Worm (Caenorhabditis elegans) whole organism, L1 larva: ENCODE results near the gene B0001.4.
A peak's percentile ranks its signal among the peaks of the same experiment; 100 is the strongest.

Experiments used
- C16A3.4 ChIP-seq: fragments of 150-350 bp; optimal IDR thresholded peaks from 2 replicates; lab custom pipeline; 2014; ENCODE audit warnings: missing biosample characterization, missing genetic modification characterization
- C34B4.2 ChIP-seq: sonication (generic microtip); optimal IDR thresholded peaks from 2 replicates; lab custom pipeline; 2017; ENCODE audit warnings: mild to moderate bottlenecking, missing genetic modification characterization, missing compliant biosample characterization
- ceh-63 ChIP-seq: fragments of 200-800 bp; sonication (Bioruptor generic); optimal IDR thresholded peaks from 2 replicates; lab custom pipeline; 2018; ENCODE audit warnings: mild to moderate bottlenecking, missing genetic modification characterization, missing compliant biosample characterization
- ceh-82 ChIP-seq, 3 experiments: fragments of 150-350 bp in 1 of 3; sonication (generic microtip) in 2 of 3; optimal IDR thresholded peaks; 2 replicates each; lab custom pipeline; 2014 to 2017; ENCODE audit warnings: missing biosample characterization in 3 of 3, missing genetic modification characterization in 3 of 3
- ceh-88 ChIP-seq: fragments of 200-800 bp; sonication (Bioruptor generic); IDR thresholded peaks from 2 replicates; pipeline ENCODE4 v1.3.6; 2022; ENCODE audit warnings: missing genetic modification characterization, missing compliant biosample characterization
- ceh-90 ChIP-seq: sonication (generic microtip); optimal IDR thresholded peaks from 2 replicates; lab custom pipeline; 2016; ENCODE audit warnings: missing genetic modification characterization, missing compliant biosample characterization
- dpl-1 ChIP-seq, 3 experiments: fragments of 150-350 bp in 2 of 3; sonication (generic microtip) in 1 of 3; optimal IDR thresholded peaks; 2 replicates each; lab custom pipeline; 2014 to 2017; ENCODE audit warnings: missing biosample characterization in 3 of 3, missing genetic modification characterization in 3 of 3, missing genetic modification reagents in 3 of 3
- dsc-1 ChIP-seq: sonication (generic microtip); optimal IDR thresholded peaks from 2 replicates; lab custom pipeline; 2016; ENCODE audit warnings: mild to moderate bottlenecking, missing genetic modification characterization, missing compliant biosample characterization
- efl-1 ChIP-seq, 4 experiments: fragments of 150-350 bp; optimal IDR thresholded peaks in 3 of 4; peaks in 1 of 4; 1 replicate in 1 of 4; 2 replicates in 3 of 4; lab custom pipeline; 2014; ENCODE audit warnings: missing biosample characterization in 2 of 4, missing genetic modification characterization in 2 of 4, missing genetic modification reagents in 2 of 4
- egl-27 ChIP-seq, 2 experiments: fragments of 150-350 bp in 1 of 2; sonication (generic microtip); optimal IDR thresholded peaks; 3 replicates each; lab custom pipeline; 2017 to 2018; ENCODE audit warnings: missing biosample characterization in 2 of 2, missing genetic modification characterization in 2 of 2, missing genetic modification reagents in 2 of 2
- fkh-10 ChIP-seq: sonication (generic microtip); optimal IDR thresholded peaks from 2 replicates; lab custom pipeline; 2017; ENCODE audit warnings: missing biosample characterization, missing genetic modification reagents, missing genetic modification characterization
- fkh-4 ChIP-seq: sonication (generic microtip); optimal IDR thresholded peaks from 2 replicates; lab custom pipeline; 2016; ENCODE audit warnings: missing compliant biosample characterization, missing genetic modification characterization, borderline replicate concordance
- fkh-8 ChIP-seq: sonication (generic microtip); optimal IDR thresholded peaks from 2 replicates; lab custom pipeline; 2016; ENCODE audit warnings: mild to moderate bottlenecking, missing genetic modification characterization, missing compliant biosample characterization
- fos-1 ChIP-seq: fragments of 150-350 bp; optimal IDR thresholded peaks from 2 replicates; lab custom pipeline; 2014; ENCODE audit warnings: missing biosample characterization, missing genetic modification characterization
- grh-1 ChIP-seq: fragments of 200-800 bp; sonication (Bioruptor generic); IDR thresholded peaks from 2 replicates; pipeline ENCODE4 v1.3.6; 2022; ENCODE audit warnings: missing genetic modification reagents, missing genetic modification characterization, missing compliant biosample characterization
- hlh-17 ChIP-seq: fragments of 200-800 bp; sonication (Bioruptor generic); optimal IDR thresholded peaks from 2 replicates; lab custom pipeline; 2018; ENCODE audit warnings: missing genetic modification characterization, mild to moderate bottlenecking, missing compliant biosample characterization, moderate library complexity, borderline replicate concordance
- hlh-4 ChIP-seq: sonication (generic microtip); optimal IDR thresholded peaks from 2 replicates; lab custom pipeline; 2016; ENCODE audit warnings: mild to moderate bottlenecking, missing genetic modification characterization, missing compliant biosample characterization
- irx-1 ChIP-seq: sonication (generic microtip); optimal IDR thresholded peaks from 2 replicates; lab custom pipeline; 2016; ENCODE audit warnings: missing genetic modification characterization, missing compliant biosample characterization
- isw-1 ChIP-seq: fragments of 200-800 bp; sonication (Bioruptor generic); IDR thresholded peaks from 2 replicates; pipeline ENCODE4 v1.3.6; 2022; ENCODE audit warnings: missing genetic modification characterization, missing compliant biosample characterization
- lin-13 ChIP-seq: fragments of 150-350 bp; optimal IDR thresholded peaks from 2 replicates; lab custom pipeline; 2014; ENCODE audit warnings: missing biosample characterization, missing genetic modification reagents, missing genetic modification characterization
- lir-3 ChIP-seq: sonication (generic microtip); optimal IDR thresholded peaks from 2 replicates; lab custom pipeline; 2016; ENCODE audit warnings: mild to moderate bottlenecking, missing genetic modification characterization, moderate library complexity, missing compliant biosample characterization; ENCODE audit not compliant: poor library complexity
- lsy-2 ChIP-seq, 2 experiments: fragments of 150-350 bp; optimal IDR thresholded peaks; 2 replicates each; lab custom pipeline; 2014; ENCODE audit warnings: missing biosample characterization in 2 of 2, missing genetic modification characterization in 2 of 2
- mef-2 ChIP-seq: fragments of 150-350 bp; optimal IDR thresholded peaks from 2 replicates; lab custom pipeline; 2014; ENCODE audit warnings: missing biosample characterization, missing genetic modification characterization
- mep-1 ChIP-seq: fragments of 150-350 bp; optimal IDR thresholded peaks from 2 replicates; lab custom pipeline; 2014; ENCODE audit warnings: missing biosample characterization, missing genetic modification characterization
- nhr-11 ChIP-seq: fragments of 150-350 bp; optimal IDR thresholded peaks from 2 replicates; lab custom pipeline; 2014; ENCODE audit warnings: missing biosample characterization, missing genetic modification characterization
- nhr-19 ChIP-seq: fragments of 200-800 bp; sonication (Bioruptor generic); conservative IDR thresholded peaks from 2 replicates; pipeline ENCODE4 v1.3.6; 2022; ENCODE audit warnings: missing genetic modification characterization, missing compliant biosample characterization
- nhr-20 ChIP-seq: sonication (generic microtip); optimal IDR thresholded peaks from 2 replicates; lab custom pipeline; 2016; ENCODE audit warnings: mild to moderate bottlenecking, missing genetic modification characterization, missing compliant biosample characterization
- nhr-28 ChIP-seq: fragments of 150-350 bp; optimal IDR thresholded peaks from 2 replicates; lab custom pipeline; 2014; ENCODE audit warnings: missing biosample characterization, missing genetic modification characterization
- nhr-71 ChIP-seq: sonication (generic microtip); optimal IDR thresholded peaks from 2 replicates; lab custom pipeline; 2016; ENCODE audit warnings: mild to moderate bottlenecking, missing genetic modification characterization, moderate library complexity, missing compliant biosample characterization
- nhr-76 ChIP-seq: sonication (generic microtip); optimal IDR thresholded peaks from 2 replicates; lab custom pipeline; 2017; ENCODE audit warnings: missing biosample characterization, missing genetic modification characterization
- nhr-84 ChIP-seq: sonication (generic microtip); optimal IDR thresholded peaks from 2 replicates; lab custom pipeline; 2017; ENCODE audit warnings: missing biosample characterization, missing genetic modification characterization
- pag-3 ChIP-seq: sonication (generic microtip); optimal IDR thresholded peaks from 2 replicates; lab custom pipeline; 2017; ENCODE audit warnings: missing genetic modification characterization, mild to moderate bottlenecking, missing compliant biosample characterization, antibody characterized with exemption, borderline replicate concordance; ENCODE audit not compliant: insufficient read depth
- pax-3 ChIP-seq: fragments of 200-800 bp; sonication (Bioruptor generic); optimal IDR thresholded peaks from 2 replicates; lab custom pipeline; 2018; ENCODE audit warnings: mild to moderate bottlenecking, missing genetic modification characterization, moderate library complexity, missing compliant biosample characterization
- pqm-1 ChIP-seq: sonication (generic microtip); optimal IDR thresholded peaks from 3 replicates; lab custom pipeline; 2017; ENCODE audit warnings: missing biosample characterization, missing genetic modification characterization
- rnt-1 ChIP-seq: sonication (generic microtip); optimal IDR thresholded peaks from 2 replicates; lab custom pipeline; 2016; ENCODE audit warnings: mild to moderate bottlenecking, missing genetic modification characterization, moderate library complexity, missing compliant biosample characterization
- snu-23 ChIP-seq: sonication (generic microtip); optimal IDR thresholded peaks from 2 replicates; lab custom pipeline; 2016; ENCODE audit warnings: missing genetic modification characterization, missing compliant biosample characterization
- sox-4 ChIP-seq: sonication (generic microtip); optimal IDR thresholded peaks from 2 replicates; lab custom pipeline; 2016; ENCODE audit warnings: missing genetic modification characterization, missing compliant biosample characterization
- swsn-7 ChIP-seq: sonication (generic microtip); optimal IDR thresholded peaks from 2 replicates; lab custom pipeline; 2016; ENCODE audit warnings: missing genetic modification characterization, missing compliant biosample characterization
- tbx-2 ChIP-seq: sonication (generic microtip); optimal IDR thresholded peaks from 2 replicates; lab custom pipeline; 2016; ENCODE audit warnings: missing genetic modification characterization, missing compliant biosample characterization
- unc-130 ChIP-seq: fragments of 150-350 bp; optimal IDR thresholded peaks from 2 replicates; lab custom pipeline; 2017; ENCODE audit warnings: missing biosample characterization, missing genetic modification characterization, inconsistent platforms
- unc-62 ChIP-seq: fragments of 150-350 bp; optimal IDR thresholded peaks from 2 replicates; lab custom pipeline; 2014; ENCODE audit warnings: missing biosample characterization, missing genetic modification reagents, missing genetic modification characterization
- unc-86 ChIP-seq: sonication (generic microtip); optimal IDR thresholded peaks from 2 replicates; lab custom pipeline; 2016; ENCODE audit warnings: missing genetic modification characterization, missing compliant biosample characterization
- unc-98 ChIP-seq: fragments of 200-800 bp; sonication (Bioruptor generic); IDR thresholded peaks from 2 replicates; pipeline ENCODE4 v1.3.6; 2022; ENCODE audit warnings: missing genetic modification characterization, missing compliant biosample characterization
- xbp-1 ChIP-seq: sonication (generic microtip); optimal IDR thresholded peaks from 2 replicates; lab custom pipeline; 2016; ENCODE audit warnings: missing genetic modification characterization, missing compliant biosample characterization
- ztf-11 ChIP-seq, 2 experiments: sonication (generic microtip); optimal IDR thresholded peaks; 2 replicates each; lab custom pipeline; 2016 to 2017; ENCODE audit warnings: missing genetic modification characterization in 2 of 2, missing biosample characterization in 1 of 2, missing compliant biosample characterization in 1 of 2
- ztf-4 ChIP-seq: fragments of 150-350 bp; optimal IDR thresholded peaks from 2 replicates; lab custom pipeline; 2014; ENCODE audit warnings: missing biosample characterization, missing genetic modification characterization

Gene B0001.4

ce11 chrIV:12096479-12096878, 41.5 kb downstream of the B0001.4 start, which contains the start of gene mon-2:
mon-2 (plus strand) TSS chrIV:12096779.
- TF ChIP-seq ztf-4, result no peak
- TF ChIP-seq fkh-4 (tag; lab: Kevin White, UChicago), result no peak
- TF ChIP-seq swsn-7 (tag; lab: Kevin White, UChicago), result no peak
- no peak for TF ChIP-seq xbp-1 (tag; lab: Kevin White, UChicago)
- TF ChIP-seq fkh-8 (tag; lab: Kevin White, UChicago), result no peak
- TF ChIP-seq pax-3 (tag; lab: Kevin White, UChicago), result no peak
- no peak for TF ChIP-seq lin-13 (GFP tag; lab: Kevin White, UChicago)
- no peak for TF ChIP-seq ceh-82 (tag; optimal IDR thresholded peaks at IDR 0.05; lab: Kevin White, UChicago)
- no peak for TF ChIP-seq unc-98 (GFP tag; lab: Robert Waterston, UW)
- no peak for TF ChIP-seq isw-1 (GFP tag; lab: Robert Waterston, UW)
- TF ChIP-seq ceh-90 (tag; lab: Kevin White, UChicago), result no peak
- no peak for TF ChIP-seq sox-4 (tag; lab: Kevin White, UChicago)
- no peak for TF ChIP-seq hlh-4 (tag; lab: Kevin White, UChicago)
- no peak for TF ChIP-seq fos-1
- no peak for TF ChIP-seq lir-3 (tag; lab: Kevin White, UChicago)
- no peak for TF ChIP-seq unc-130
- no peak for TF ChIP-seq rnt-1
- TF ChIP-seq, all 84 proteins: peak for 0

ce11 chrIV:12093819-12094218, 44.2 kb downstream of the B0001.4 start, which contains the start of gene F11A10.5:
F11A10.5 (plus strand) TSS chrIV:12094119.
- no peak for TF ChIP-seq egl-27 (tag; optimal IDR thresholded peaks at IDR 0.05; lab: Kevin White, UChicago)
- no peak for TF ChIP-seq fkh-8 (tag; lab: Kevin White, UChicago)
- no peak for TF ChIP-seq grh-1 (GFP tag; lab: Robert Waterston, UW)
- no peak for TF ChIP-seq unc-86 (tag; lab: Kevin White, UChicago)
- TF ChIP-seq unc-62 (GFP tag; lab: Kevin White, UChicago), result no peak
- TF ChIP-seq pax-3 (tag; lab: Kevin White, UChicago), result no peak
- TF ChIP-seq unc-98 (GFP tag; lab: Robert Waterston, UW), result no peak
- no peak for TF ChIP-seq nhr-20 (tag; lab: Kevin White, UChicago)
- peak in 1 of 3 experiments; percentile 14 for TF ChIP-seq dpl-1 (GFP tag; optimal IDR thresholded peaks at IDR 0.05; lab: Kevin White, UChicago)
- no peak for TF ChIP-seq nhr-11
- no peak for TF ChIP-seq hlh-17 (GFP tag; lab: Kevin White, UChicago)
- TF ChIP-seq mep-1 (tag; lab: Kevin White, UChicago), result no peak
- peak in 1 of 2 experiments; percentile 2 for TF ChIP-seq efl-1 (optimal IDR thresholded peaks at IDR 0.05; lab: Kevin White, UChicago)
- no peak for TF ChIP-seq efl-1 (GFP tag; optimal IDR thresholded peaks at IDR 0.05 in 1 of 2; lab: Kevin White, UChicago)
- TF ChIP-seq nhr-19 (GFP tag; lab: Robert Waterston, UW), result no peak

ce11 chrIV:12093384-12093783, 44.6 kb downstream of the B0001.4 start, which contains the start of gene cpsf-4:
cpsf-4 (minus strand) TSS chrIV:12093445.
- TF ChIP-seq C34B4.2 (tag; lab: Kevin White, UChicago) (no peak), nhr-84 (tag; lab: Kevin White, UChicago) (no peak), dsc-1 (tag; lab: Kevin White, UChicago) (no peak), efl-1 (optimal IDR thresholded peaks at IDR 0.05; lab: Kevin White, UChicago) (peak in 1 of 2 experiments; percentile 6), efl-1 (GFP tag; optimal IDR thresholded peaks at IDR 0.05 in 1 of 2; lab: Kevin White, UChicago) (no peak), lsy-2 (tag; optimal IDR thresholded peaks at IDR 0.05; lab: Kevin White, UChicago) (peak; percentile 21 to 77)

ce11 chrIV:12092113-12092512, 45.9 kb downstream of the B0001.4 start, which contains the start of gene mig-32:
mig-32 (minus strand) TSS chrIV:12092213.
- TF ChIP-seq ceh-63 (no peak), nhr-76 (tag; lab: Kevin White, UChicago) (no peak), ceh-82 (tag; optimal IDR thresholded peaks at IDR 0.05; lab: Kevin White, UChicago) (no peak), ceh-88 (GFP tag; lab: Robert Waterston, UW) (no peak), snu-23 (GFP tag; lab: Kevin White, UChicago) (no peak), pag-3 (tag; lab: Kevin White, UChicago) (no peak), unc-62 (GFP tag; lab: Kevin White, UChicago) (no peak), nhr-19 (GFP tag; lab: Robert Waterston, UW) (no peak), pqm-1 (tag; lab: Kevin White, UChicago) (no peak), fkh-10 (no peak), irx-1 (tag; lab: Kevin White, UChicago) (no peak), mef-2 (tag; lab: Kevin White, UChicago) (no peak), ceh-90 (tag; lab: Kevin White, UChicago) (no peak), nhr-28 (tag; lab: Kevin White, UChicago) (no peak), tbx-2 (tag; lab: Kevin White, UChicago) (no peak), hlh-17 (GFP tag; lab: Kevin White, UChicago) (no peak), ztf-11 (tag; optimal IDR thresholded peaks at IDR 0.05; lab: Kevin White, UChicago) (no peak), C16A3.4 (tag; lab: Kevin White, UChicago) (no peak), nhr-71 (no peak), C34B4.2 (tag; lab: Kevin White, UChicago) (no peak)
- TF ChIP-seq, all 84 proteins: peak for 0
